Worm (Caenorhabditis elegans) whole organism, L1 larva: ENCODE results near the gene C44C10.5.
A peak's percentile ranks its signal among the peaks of the same experiment; 100 is the strongest.

Source experiments
- C16A3.4 ChIP-seq: fragments of 150-350 bp; optimal IDR thresholded peaks from 2 replicates; lab custom pipeline; 2014; ENCODE audit warnings: missing biosample characterization, missing genetic modification characterization
- F16B12.6 ChIP-seq: fragments of 150-350 bp; optimal IDR thresholded peaks from 2 replicates; lab custom pipeline; 2014; ENCODE audit warnings: missing biosample characterization, missing genetic modification characterization
- Y116A8C.19 ChIP-seq: sonication (generic microtip); optimal IDR thresholded peaks from 2 replicates; lab custom pipeline; 2016; ENCODE audit warnings: missing compliant biosample characterization, missing genetic modification characterization, borderline replicate concordance
- alr-1 ChIP-seq: fragments of 200-800 bp; sonication (Bioruptor generic); optimal IDR thresholded peaks from 2 replicates; lab custom pipeline; 2018; ENCODE audit warnings: borderline replicate concordance, mild to moderate bottlenecking, missing genetic modification characterization, missing compliant biosample characterization
- aly-2 ChIP-seq: fragments of 150-350 bp; optimal IDR thresholded peaks from 2 replicates; lab custom pipeline; 2014; ENCODE audit warnings: missing biosample characterization, missing genetic modification characterization
- ceh-63 ChIP-seq: fragments of 200-800 bp; sonication (Bioruptor generic); optimal IDR thresholded peaks from 2 replicates; lab custom pipeline; 2018; ENCODE audit warnings: mild to moderate bottlenecking, missing genetic modification characterization, missing compliant biosample characterization
- ceh-8 ChIP-seq: fragments of 200-800 bp; sonication (Bioruptor generic); optimal IDR thresholded peaks from 2 replicates; lab custom pipeline; 2018; ENCODE audit warnings: mild to moderate bottlenecking, missing genetic modification characterization, moderate library complexity, missing compliant biosample characterization
- ceh-82 ChIP-seq, 3 experiments: fragments of 150-350 bp in 1 of 3; sonication (generic microtip) in 2 of 3; optimal IDR thresholded peaks; 2 replicates each; lab custom pipeline; 2014 to 2017; ENCODE audit warnings: missing biosample characterization in 3 of 3, missing genetic modification characterization in 3 of 3
- ceh-88 ChIP-seq: fragments of 200-800 bp; sonication (Bioruptor generic); IDR thresholded peaks from 2 replicates; pipeline ENCODE4 v1.3.6; 2022; ENCODE audit warnings: missing genetic modification characterization, missing compliant biosample characterization
- ceh-90 ChIP-seq: sonication (generic microtip); optimal IDR thresholded peaks from 2 replicates; lab custom pipeline; 2016; ENCODE audit warnings: missing genetic modification characterization, missing compliant biosample characterization
- ces-1 ChIP-seq: fragments of 150-350 bp; optimal IDR thresholded peaks from 2 replicates; lab custom pipeline; 2014; ENCODE audit warnings: missing biosample characterization, missing genetic modification reagents, missing genetic modification characterization
- efl-3 ChIP-seq: fragments of 200-800 bp; sonication (Bioruptor generic); optimal IDR thresholded peaks from 2 replicates; lab custom pipeline; 2018; ENCODE audit warnings: mild to moderate bottlenecking, missing genetic modification characterization, missing compliant biosample characterization
- egl-27 ChIP-seq, 2 experiments: fragments of 150-350 bp in 1 of 2; sonication (generic microtip); optimal IDR thresholded peaks; 3 replicates each; lab custom pipeline; 2017 to 2018; ENCODE audit warnings: missing biosample characterization in 2 of 2, missing genetic modification characterization in 2 of 2, missing genetic modification reagents in 2 of 2
- elt-2 ChIP-seq: sonication (generic microtip); optimal IDR thresholded peaks from 2 replicates; lab custom pipeline; 2016; ENCODE audit warnings: missing genetic modification characterization, mild to moderate bottlenecking, inconsistent platforms, missing compliant biosample characterization, missing genetic modification reagents
- hlh-17 ChIP-seq: fragments of 200-800 bp; sonication (Bioruptor generic); optimal IDR thresholded peaks from 2 replicates; lab custom pipeline; 2018; ENCODE audit warnings: missing genetic modification characterization, mild to moderate bottlenecking, missing compliant biosample characterization, moderate library complexity, borderline replicate concordance
- lin-13 ChIP-seq: fragments of 150-350 bp; optimal IDR thresholded peaks from 2 replicates; lab custom pipeline; 2014; ENCODE audit warnings: missing biosample characterization, missing genetic modification reagents, missing genetic modification characterization
- lin-14 ChIP-seq: fragments of 200-800 bp; sonication (Bioruptor generic); optimal IDR thresholded peaks from 2 replicates; lab custom pipeline; 2018; ENCODE audit warnings: mild to moderate bottlenecking, missing genetic modification characterization, moderate library complexity, missing compliant biosample characterization
- lin-39 ChIP-seq: fragments of 150-350 bp; optimal IDR thresholded peaks from 2 replicates; lab custom pipeline; 2014; ENCODE audit warnings: missing biosample characterization, missing genetic modification reagents, missing genetic modification characterization
- lsy-2 ChIP-seq, 2 experiments: fragments of 150-350 bp; optimal IDR thresholded peaks; 2 replicates each; lab custom pipeline; 2014; ENCODE audit warnings: missing biosample characterization in 2 of 2, missing genetic modification characterization in 2 of 2
- mdl-1 ChIP-seq, 2 experiments: fragments of 150-350 bp; optimal IDR thresholded peaks; 2 replicates each; lab custom pipeline; 2014 to 2017; ENCODE audit warnings: missing biosample characterization in 2 of 2, missing genetic modification characterization in 2 of 2, inconsistent platforms in 1 of 2
- mef-2 ChIP-seq: fragments of 150-350 bp; optimal IDR thresholded peaks from 2 replicates; lab custom pipeline; 2014; ENCODE audit warnings: missing biosample characterization, missing genetic modification characterization
- mep-1 ChIP-seq: fragments of 150-350 bp; optimal IDR thresholded peaks from 2 replicates; lab custom pipeline; 2014; ENCODE audit warnings: missing biosample characterization, missing genetic modification characterization
- nhr-11 ChIP-seq: fragments of 150-350 bp; optimal IDR thresholded peaks from 2 replicates; lab custom pipeline; 2014; ENCODE audit warnings: missing biosample characterization, missing genetic modification characterization
- nhr-12 ChIP-seq: sonication (generic microtip); optimal IDR thresholded peaks from 2 replicates; lab custom pipeline; 2017; ENCODE audit warnings: missing biosample characterization, missing genetic modification characterization
- nhr-20 ChIP-seq: sonication (generic microtip); optimal IDR thresholded peaks from 2 replicates; lab custom pipeline; 2016; ENCODE audit warnings: mild to moderate bottlenecking, missing genetic modification characterization, missing compliant biosample characterization
- nhr-28 ChIP-seq: fragments of 150-350 bp; optimal IDR thresholded peaks from 2 replicates; lab custom pipeline; 2014; ENCODE audit warnings: missing biosample characterization, missing genetic modification characterization
- nhr-47 ChIP-seq: sonication (generic microtip); optimal IDR thresholded peaks from 2 replicates; lab custom pipeline; 2016; ENCODE audit warnings: mild to moderate bottlenecking, missing genetic modification characterization, moderate library complexity, missing compliant biosample characterization
- nhr-76 ChIP-seq: sonication (generic microtip); optimal IDR thresholded peaks from 2 replicates; lab custom pipeline; 2017; ENCODE audit warnings: missing biosample characterization, missing genetic modification characterization
- nhr-77 ChIP-seq: fragments of 150-350 bp; optimal IDR thresholded peaks from 2 replicates; lab custom pipeline; 2014; ENCODE audit warnings: missing biosample characterization, missing genetic modification characterization
- nhr-84 ChIP-seq: sonication (generic microtip); optimal IDR thresholded peaks from 2 replicates; lab custom pipeline; 2017; ENCODE audit warnings: missing biosample characterization, missing genetic modification characterization
- nhr-85 ChIP-seq: sonication (generic microtip); peaks from one replicate; lab custom pipeline; 2016; ENCODE audit warnings: missing genetic modification characterization, inconsistent platforms, missing compliant biosample characterization
- nhr-90 ChIP-seq: sonication (generic microtip); optimal IDR thresholded peaks from 2 replicates; lab custom pipeline; 2016; ENCODE audit warnings: mild to moderate bottlenecking, missing genetic modification characterization, missing compliant biosample characterization; ENCODE audit not compliant: poor library complexity
- pqm-1 ChIP-seq: sonication (generic microtip); optimal IDR thresholded peaks from 3 replicates; lab custom pipeline; 2017; ENCODE audit warnings: missing biosample characterization, missing genetic modification characterization
- tbx-2 ChIP-seq: sonication (generic microtip); optimal IDR thresholded peaks from 2 replicates; lab custom pipeline; 2016; ENCODE audit warnings: missing genetic modification characterization, missing compliant biosample characterization
- unc-30 ChIP-seq: sonication (generic microtip); optimal IDR thresholded peaks from 2 replicates; lab custom pipeline; 2017; ENCODE audit warnings: missing biosample characterization, missing genetic modification characterization
- unc-86 ChIP-seq: sonication (generic microtip); optimal IDR thresholded peaks from 2 replicates; lab custom pipeline; 2016; ENCODE audit warnings: missing genetic modification characterization, missing compliant biosample characterization
- unc-98 ChIP-seq: fragments of 200-800 bp; sonication (Bioruptor generic); IDR thresholded peaks from 2 replicates; pipeline ENCODE4 v1.3.6; 2022; ENCODE audit warnings: missing genetic modification characterization, missing compliant biosample characterization
- vab-15 ChIP-seq: sonication (generic microtip); optimal IDR thresholded peaks from 2 replicates; lab custom pipeline; 2017; ENCODE audit warnings: missing genotype, mild to moderate bottlenecking, missing genetic modification characterization, missing compliant biosample characterization
- xbp-1 ChIP-seq: sonication (generic microtip); optimal IDR thresholded peaks from 2 replicates; lab custom pipeline; 2016; ENCODE audit warnings: missing genetic modification characterization, missing compliant biosample characterization
- ztf-11 ChIP-seq, 2 experiments: sonication (generic microtip); optimal IDR thresholded peaks; 2 replicates each; lab custom pipeline; 2016 to 2017; ENCODE audit warnings: missing genetic modification characterization in 2 of 2, missing biosample characterization in 1 of 2, missing compliant biosample characterization in 1 of 2

C44C10.5 gene

ce11 chrX:11666545-11667177 lies 23.7 kb upstream of the C44C10.5 start, which contains the start of gene noca-2 (continued):
- TF ChIP-seq nhr-28 (tag; lab: Kevin White, UChicago) (no peak), unc-30 (tag; lab: Kevin White, UChicago) (no peak), elt-2 (no peak), lsy-2 (tag; optimal IDR thresholded peaks at IDR 0.05; lab: Kevin White, UChicago) (peak in 1 of 2 experiments; percentile 44), nhr-20 (tag; lab: Kevin White, UChicago) (peak; percentile 13), mdl-1 (tag; optimal IDR thresholded peaks at IDR 0.05; lab: Kevin White, UChicago) (no peak), pqm-1 (no peak), Y116A8C.19 (tag; lab: Kevin White, UChicago) (no peak), C16A3.4 (no peak), egl-27 (tag; optimal IDR thresholded peaks at IDR 0.05; lab: Kevin White, UChicago) (no peak), lin-39 (tag; lab: Kevin White, UChicago) (no peak), ceh-88 (GFP tag; lab: Robert Waterston, UW) (no peak), efl-3 (GFP tag; lab: Kevin White, UChicago) (no peak), lin-14 (GFP tag; lab: Kevin White, UChicago) (peak; percentile 82), ceh-82 (tag; optimal IDR thresholded peaks at IDR 0.05; lab: Kevin White, UChicago) (peak; percentile 3 to 39 (median 8)), nhr-11 (no peak), ces-1 (GFP tag; lab: Kevin White, UChicago) (no peak), ceh-63 (GFP tag; lab: Kevin White, UChicago) (no peak), nhr-47 (tag; lab: Kevin White, UChicago) (peak; percentile 11), nhr-90 (no peak), ceh-8 (GFP tag; lab: Kevin White, UChicago) (no peak), xbp-1 (tag; lab: Kevin White, UChicago) (peak; percentile 11), vab-15 (tag; lab: Kevin White, UChicago) (no peak), nhr-77 (tag; lab: Kevin White, UChicago) (no peak), nhr-85 (tag; lab: Kevin White, UChicago) (peak; percentile 46), lin-13 (GFP tag; lab: Kevin White, UChicago) (no peak), alr-1 (no peak), nhr-12 (no peak), aly-2 (tag; lab: Kevin White, UChicago) (no peak), nhr-76 (tag; lab: Kevin White, UChicago) (no peak), ceh-90 (tag; lab: Kevin White, UChicago) (no peak), hlh-17 (no peak), nhr-84 (tag; lab: Kevin White, UChicago) (no peak), F16B12.6 (tag; lab: Kevin White, UChicago) (no peak), mep-1 (tag; lab: Kevin White, UChicago) (peak; percentile 12), mef-2 (tag; lab: Kevin White, UChicago) (no peak), unc-98 (GFP tag; lab: Robert Waterston, UW) (no peak), unc-86 (tag; lab: Kevin White, UChicago) (peak; percentile 11)
- TF ChIP-seq, all 84 proteins: peak for 18

ce11 chrX:11673063-11673759 lies 17.1 kb upstream of the C44C10.5 start:
- no peak for TF ChIP-seq efl-3 (GFP tag; lab: Kevin White, UChicago)
- peak; percentile 3 for TF ChIP-seq tbx-2
- peak in 1 of 2 experiments; percentile 37 for TF ChIP-seq ztf-11 (tag; optimal IDR thresholded peaks at IDR 0.05; lab: Kevin White, UChicago)
